Worm (Caenorhabditis elegans) whole organism, midembryonic: ENCODE data around the gene elt-7.

Experiments
- flt-1 ChIP-seq: fragments of 200-800 bp; sonication (Bioruptor generic); IDR thresholded peaks from 2 replicates; pipeline ENCODE4 v1.3.6; 2022; ENCODE audit warnings: missing genetic modification characterization, missing compliant biosample characterization
- med-1 ChIP-seq: sonication (generic microtip); optimal IDR thresholded peaks from 2 replicates; lab custom pipeline; 2017; ENCODE audit warnings: missing genetic modification characterization, mild to moderate bottlenecking, missing compliant biosample characterization, antibody characterized with exemption, missing genetic modification reagents; ENCODE audit not compliant: insufficient read depth
- tab-1 ChIP-seq: fragments of 200-800 bp; sonication (Bioruptor generic); IDR thresholded peaks from 2 replicates; pipeline ENCODE4 v1.3.6; 2022; ENCODE audit warnings: missing genetic modification characterization, missing compliant biosample characterization

DNA sequence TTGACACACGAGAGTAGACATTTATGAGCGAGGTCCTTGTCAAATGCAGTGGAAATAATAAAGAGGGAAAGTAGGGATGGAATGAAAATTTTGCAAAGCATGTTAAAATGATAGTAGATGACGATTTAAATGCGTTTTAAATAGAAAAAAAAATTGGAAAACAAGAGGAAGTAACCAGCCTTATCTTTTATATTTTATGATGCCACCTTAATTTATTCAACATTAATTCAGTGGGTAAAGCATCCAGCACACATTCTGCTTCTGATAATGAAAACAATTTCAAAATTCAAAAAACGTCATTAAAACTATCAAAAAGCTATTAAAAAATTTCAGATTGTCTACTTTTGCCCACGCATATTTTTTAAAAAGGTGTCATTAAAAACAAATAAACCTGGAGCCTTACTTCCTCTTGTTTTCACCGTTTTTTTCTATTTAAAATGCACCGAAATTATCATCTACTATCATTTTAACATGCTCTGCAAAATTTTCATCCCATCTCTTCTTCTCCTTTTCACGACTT lies 14.9 kb downstream of the elt-7 start, which contains the start of the genes Y60C6A.2 and Y60C6A.3:
- TF ChIP-seq med-1 (GFP tag; lab: Kevin White, UChicago) (no peak), tab-1 (no peak), flt-1 (no peak)
